Worm (Caenorhabditis elegans): ENCODE data around the gene pas-6.

DNA sequence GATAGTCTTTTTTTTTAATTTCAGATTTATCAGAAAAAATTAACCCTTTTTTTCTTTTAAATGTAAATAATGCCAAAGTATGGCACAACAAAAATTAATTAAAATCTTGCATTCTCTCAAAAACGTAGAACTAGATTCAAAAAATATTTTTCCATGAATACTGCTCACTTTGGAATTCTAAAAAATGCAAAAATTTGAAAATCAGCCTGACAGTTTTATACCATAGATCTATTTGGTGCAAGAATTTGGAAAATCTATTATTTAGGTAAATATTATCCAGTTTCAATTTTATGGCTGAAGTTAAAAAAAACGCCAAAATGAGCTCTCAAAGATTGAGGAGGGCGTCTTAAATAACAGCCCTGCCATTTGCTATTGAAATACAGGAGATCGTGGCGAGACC, 4.5 kb downstream of the pas-6 start:
- TF ChIP-seq unc-55 (GFP tag; optimal IDR thresholded peaks at IDR 0.05) (no peak), dve-1 (tag; optimal IDR thresholded peaks at IDR 0.05) (no peak), fkh-10 (GFP tag; optimal IDR thresholded peaks at IDR 0.05) (no peak), sox-2 (GFP tag; IDR thresholded peaks at IDR 0.05) (no peak), T23F11.4 (GFP tag; optimal IDR thresholded peaks at IDR 0.05) (no peak), pag-3 (tag; optimal IDR thresholded peaks at IDR 0.05; ENCODE audit: borderline replicate concordance) (no peak), hlh-13 (GFP tag; optimal IDR thresholded peaks at IDR 0.05) (no peak), zip-5 (tag; optimal IDR thresholded peaks at IDR 0.05) (no peak), dmd-4 (tag; optimal IDR thresholded peaks at IDR 0.05; ENCODE audit: borderline replicate concordance) (no peak), gmeb-2 (tag; optimal IDR thresholded peaks at IDR 0.05) (no peak), ets-4 (tag; optimal IDR thresholded peaks at IDR 0.05) (no peak), tbx-2 (tag; optimal IDR thresholded peaks at IDR 0.05) (no peak), unc-42 (tag; optimal IDR thresholded peaks at IDR 0.05) (no peak), ama-1 (optimal IDR thresholded peaks at IDR 0.05) (no peak)
